Fruit fly (Drosophila melanogaster) S2 (cell line): Measurements from ENCODE around the gene Papst2.

Source experiments
- CG8478 ChIP-seq: fragments of >200 bp; optimal IDR thresholded peaks from 2 replicates; lab custom pipeline; 2018
- CTCF ChIP-seq, 2 experiments: fragments of >200 bp; optimal IDR thresholded peaks; 2 replicates each; lab custom pipeline; 2018

- no peak for TF ChIP-seq CTCF (optimal IDR thresholded peaks at IDR 0.05; lab: Kevin White, UChicago)
- no peak for TF ChIP-seq CG8478 (lab: Kevin White, UChicago)
These were observed 3.0 kb downstream of the Papst2 start, which contains the start of gene TpnC73F for dm6 chr3L:17045431-17046238.
